Fruit fly (Drosophila melanogaster) whole organism, embryonic: ENCODE measurements around the gene CG7742.

Source experiments
- Abd-B ChIP-seq: fragments of 200-800 bp; sonication (Bioruptor generic); optimal IDR thresholded peaks from 2 replicates; lab custom pipeline; 2018; ENCODE audit warnings: missing biosample characterization, mild to moderate bottlenecking, missing genetic modification characterization, moderate library complexity
- Adf1 ChIP-seq: fragments of 200-800 bp; sonication (Bioruptor generic); IDR thresholded peaks from 2 replicates; pipeline ENCODE4 v1.3.6; 2022; ENCODE audit warnings: missing biosample characterization, missing genetic modification characterization
- Atf-2 ChIP-seq: fragments of 200-800 bp; sonication (Bioruptor generic); optimal IDR thresholded peaks from 2 replicates; lab custom pipeline; 2016; ENCODE audit warnings: missing biosample characterization, missing genetic modification characterization
- Atf3 ChIP-seq: fragments of 200-800 bp; sonication (Bioruptor generic); optimal IDR thresholded peaks from 3 replicates; lab custom pipeline; 2016; ENCODE audit warnings: missing biosample characterization, missing genetic modification characterization
- Bgb ChIP-seq: fragments of 200-800 bp; sonication (Bioruptor generic); IDR thresholded peaks from 2 replicates; pipeline ENCODE4 v1.3.6; 2022; ENCODE audit warnings: missing biosample characterization, missing genetic modification characterization; ENCODE audit not compliant: partially characterized antibody
- Bteb2 ChIP-seq: fragments of 200-800 bp; sonication (Bioruptor generic); optimal IDR thresholded peaks from 2 replicates; lab custom pipeline; 2016; ENCODE audit warnings: missing biosample characterization, missing genetic modification characterization
- CG10366 ChIP-seq: fragments of 200-800 bp; sonication (Bioruptor generic); IDR thresholded peaks from 2 replicates; pipeline ENCODE4 v1.3.6; 2022; ENCODE audit warnings: missing biosample characterization, missing genetic modification characterization
- CG10959 ChIP-seq: fragments of 200-800 bp; sonication (Bioruptor generic); IDR thresholded peaks from 2 replicates; pipeline ENCODE4 v1.3.6; 2022; ENCODE audit warnings: missing biosample characterization, missing genetic modification characterization
- CG11398 ChIP-seq: fragments of 200-800 bp; sonication (Bioruptor generic); optimal IDR thresholded peaks from 2 replicates; lab custom pipeline; 2016; ENCODE audit warnings: missing biosample characterization, missing genetic modification characterization
- CG11723 ChIP-seq: fragments of 200-800 bp; sonication (Bioruptor generic); optimal IDR thresholded peaks from 2 replicates; lab custom pipeline; 2017; ENCODE audit warnings: missing biosample characterization, mild to moderate bottlenecking, missing genetic modification characterization
- CG13894 ChIP-seq: fragments of 200-800 bp; sonication (Bioruptor generic); optimal IDR thresholded peaks from 3 replicates; lab custom pipeline; 2018; ENCODE audit warnings: missing biosample characterization, mild to moderate bottlenecking, missing genetic modification characterization, moderate library complexity
- CG1647 ChIP-seq: fragments of 200-800 bp; sonication (Bioruptor generic); optimal IDR thresholded peaks from 3 replicates; lab custom pipeline; 2016; ENCODE audit warnings: missing biosample characterization, missing genetic modification characterization
- CG16813 ChIP-seq: fragments of 200-800 bp; sonication (Bioruptor generic); IDR thresholded peaks from 3 replicates; pipeline ENCODE4 v1.3.6; 2022; ENCODE audit warnings: missing biosample characterization, missing genetic modification characterization; ENCODE audit not compliant: partially characterized antibody
- CG17328 ChIP-seq: fragments of 200-800 bp; sonication (Bioruptor generic); IDR thresholded peaks from 2 replicates; pipeline ENCODE4 v1.3.6; 2022; ENCODE audit warnings: missing biosample characterization, missing genetic modification characterization
- CG17912 ChIP-seq: fragments of 200-800 bp; sonication (Bioruptor generic); optimal IDR thresholded peaks from 2 replicates; lab custom pipeline; 2018; ENCODE audit warnings: missing biosample characterization, mild to moderate bottlenecking, missing genetic modification characterization
- CG30403 ChIP-seq: fragments of 200-800 bp; sonication (Bioruptor generic); optimal IDR thresholded peaks from 3 replicates; lab custom pipeline; 2016; ENCODE audit warnings: missing biosample characterization, missing genetic modification characterization
- CG32767 ChIP-seq: fragments of 200-800 bp; sonication (Bioruptor generic); IDR thresholded peaks from 2 replicates; pipeline ENCODE4 v1.3.6; 2022; ENCODE audit warnings: missing biosample characterization, missing genetic modification characterization
- CG32772 ChIP-seq: fragments of 200-800 bp; sonication (Bioruptor generic); IDR thresholded peaks from 2 replicates; pipeline ENCODE4 v1.3.6; 2022; ENCODE audit warnings: missing biosample characterization, missing genetic modification characterization
- CG43689 ChIP-seq: fragments of 200-800 bp; sonication (Bioruptor generic); IDR thresholded peaks from 2 replicates; pipeline ENCODE4 v1.3.6; 2022; ENCODE audit warnings: missing biosample characterization, missing genetic modification characterization
- CG4854 ChIP-seq: fragments of 200-800 bp; sonication (Bioruptor generic); optimal IDR thresholded peaks from 2 replicates; lab custom pipeline; 2016; ENCODE audit warnings: missing biosample characterization, missing genetic modification characterization, inconsistent platforms
- CG5953 ChIP-seq: fragments of 200-800 bp; sonication (Bioruptor generic); IDR thresholded peaks from 2 replicates; pipeline ENCODE4 v1.3.6; 2022; ENCODE audit warnings: missing biosample characterization, missing genetic modification characterization
- CG8089 ChIP-seq: fragments of 200-800 bp; sonication (Bioruptor generic); optimal IDR thresholded peaks from 3 replicates; lab custom pipeline; 2016; ENCODE audit warnings: missing biosample characterization, missing genetic modification characterization
- GATAe ChIP-seq: fragments of 200-800 bp; sonication (Bioruptor generic); conservative IDR thresholded peaks from 2 replicates; pipeline ENCODE4 v1.3.6; 2022; ENCODE audit warnings: missing biosample characterization, missing genetic modification characterization
- HmgD ChIP-seq: fragments of 200-800 bp; sonication (Bioruptor generic); optimal IDR thresholded peaks from 3 replicates; lab custom pipeline; 2016; ENCODE audit warnings: missing biosample characterization, missing genetic modification characterization
- Nf-YA ChIP-seq: fragments of 200-800 bp; sonication (Bioruptor generic); IDR thresholded peaks from 2 replicates; pipeline ENCODE4 v1.3.6; 2022; ENCODE audit warnings: missing biosample characterization, missing genetic modification characterization
- Nf-YC ChIP-seq: fragments of 200-800 bp; optimal IDR thresholded peaks from 3 replicates; lab custom pipeline; 2019; ENCODE audit warnings: missing biosample characterization, mild to moderate bottlenecking, missing genetic modification characterization, moderate library complexity
- NfI ChIP-seq: fragments of 200-800 bp; sonication (Bioruptor generic); optimal IDR thresholded peaks from 3 replicates; lab custom pipeline; 2018; ENCODE audit warnings: missing biosample characterization, mild to moderate bottlenecking, missing genetic modification characterization, moderate library complexity
- Opbp ChIP-seq: fragments of 200-800 bp; sonication (Bioruptor generic); IDR thresholded peaks from 3 replicates; pipeline ENCODE4 v1.3.6; 2022; ENCODE audit warnings: missing biosample characterization, missing genetic modification characterization; ENCODE audit not compliant: partially characterized antibody
- Ptx1 ChIP-seq: fragments of 200-800 bp; sonication (Bioruptor generic); IDR thresholded peaks from 2 replicates; pipeline ENCODE4 v1.3.6; 2022; ENCODE audit warnings: missing biosample characterization, missing genetic modification characterization
- Rfx ChIP-seq: fragments of 200-800 bp; sonication (Bioruptor generic); IDR thresholded peaks from 2 replicates; pipeline ENCODE4 v1.3.6; 2022; ENCODE audit warnings: missing biosample characterization, missing genetic modification characterization
- Scr ChIP-seq: fragments of 200-800 bp; sonication (Bioruptor generic); IDR thresholded peaks from 2 replicates; pipeline ENCODE4 v1.3.6; 2022; ENCODE audit warnings: missing biosample characterization, missing genetic modification characterization; ENCODE audit not compliant: partially characterized antibody
- Sox102F ChIP-seq: fragments of 200-800 bp; sonication (Bioruptor generic); optimal IDR thresholded peaks from 2 replicates; lab custom pipeline; 2018; ENCODE audit warnings: missing biosample characterization, mild to moderate bottlenecking, missing genetic modification characterization, moderate library complexity
- Ssrp ChIP-seq: fragments of 200-800 bp; sonication (Bioruptor generic); optimal IDR thresholded peaks from 2 replicates; lab custom pipeline; 2018; ENCODE audit warnings: missing biosample characterization, mild to moderate bottlenecking, missing genetic modification characterization, moderate library complexity
- al ChIP-seq: fragments of 200-800 bp; sonication (Bioruptor generic); IDR thresholded peaks from 2 replicates; pipeline ENCODE4 v1.3.6; 2022; ENCODE audit warnings: missing biosample characterization, missing genetic modification characterization
- aop ChIP-seq: fragments of 200-800 bp; sonication (Bioruptor generic); IDR thresholded peaks from 2 replicates; pipeline ENCODE4 v1.3.6; 2022; ENCODE audit warnings: missing biosample characterization, missing genetic modification characterization
- br ChIP-seq: fragments of >200 bp; optimal IDR thresholded peaks from 2 replicates; lab custom pipeline; 2017
- danr ChIP-seq: fragments of 200-800 bp; sonication (Bioruptor generic); IDR thresholded peaks from 2 replicates; pipeline ENCODE4 v1.3.6; 2022; ENCODE audit warnings: missing biosample characterization, missing genetic modification characterization
- dimm ChIP-seq: fragments of 200-800 bp; sonication (Bioruptor generic); IDR thresholded peaks from 2 replicates; pipeline ENCODE4 v1.3.6; 2022; ENCODE audit warnings: missing biosample characterization, missing genetic modification characterization
- ewg ChIP-seq: fragments of 200-800 bp; sonication (Bioruptor generic); optimal IDR thresholded peaks from 3 replicates; lab custom pipeline; 2017; ENCODE audit warnings: mild to moderate bottlenecking, missing biosample characterization, missing genetic modification reagents, missing genetic modification characterization
- jigr1 ChIP-seq: fragments of 200-800 bp; sonication (Bioruptor generic); IDR thresholded peaks from 3 replicates; pipeline ENCODE4 v1.3.6; 2022; ENCODE audit warnings: missing biosample characterization, missing genetic modification characterization
- kay ChIP-seq: fragments of 200-800 bp; sonication (Bioruptor generic); optimal IDR thresholded peaks from 2 replicates; lab custom pipeline; 2016; ENCODE audit warnings: missing biosample characterization, missing genetic modification characterization
- lov ChIP-seq, 2 experiments: fragments of 200-800 bp in 1 of 2; fragments of >200 bp in 1 of 2; sonication (Bioruptor generic) in 1 of 2; IDR thresholded peaks in 1 of 2; optimal IDR thresholded peaks in 1 of 2; 2 replicates in 1 of 2; 3 replicates in 1 of 2; pipeline versions ENCODE4 v1.3.6 to Lab custom; 2017 to 2022; ENCODE audit warnings: missing biosample characterization in 1 of 2, missing genetic modification characterization in 1 of 2
- maf-S ChIP-seq: fragments of 200-800 bp; sonication (Bioruptor generic); optimal IDR thresholded peaks from 2 replicates; lab custom pipeline; 2016; ENCODE audit warnings: missing biosample characterization, missing genetic modification characterization
- otp ChIP-seq: fragments of 200-800 bp; sonication (Bioruptor generic); IDR thresholded peaks from 3 replicates; pipeline ENCODE4, ENCODE4 v1.3.6; 2022; ENCODE audit warnings: missing biosample characterization, missing genetic modification characterization
- pan ChIP-seq, 4 experiments: fragments of >200 bp in 3 of 4; fragments of 200-800 bp in 1 of 4; sonication (Bioruptor generic) in 1 of 4; optimal IDR thresholded peaks in 3 of 4; IDR thresholded peaks in 1 of 4; 2 replicates each; pipeline versions ENCODE4 v1.3.6 to Lab custom; 2017 to 2022; ENCODE audit warnings: missing biosample characterization in 2 of 4, missing genetic modification characterization in 2 of 4, mixed read lengths in 1 of 4
- pita ChIP-seq: fragments of 200-800 bp; sonication (Bioruptor generic); optimal IDR thresholded peaks from 2 replicates; lab custom pipeline; 2017; ENCODE audit warnings: missing biosample characterization, mild to moderate bottlenecking, missing genetic modification characterization
- pros ChIP-seq: fragments of 200-800 bp; sonication (Bioruptor generic); optimal IDR thresholded peaks from 3 replicates; lab custom pipeline; 2019; ENCODE audit warnings: missing biosample characterization, mild to moderate bottlenecking, missing genetic modification characterization, moderate library complexity
- sc ChIP-seq, 3 experiments: fragments of >200 bp in 2 of 3; fragments of 200-800 bp in 1 of 3; sonication (Bioruptor generic) in 1 of 3; optimal IDR thresholded peaks; 2 replicates in 2 of 3; 3 replicates in 1 of 3; lab custom pipeline; 2017; ENCODE audit warnings: mild to moderate bottlenecking in 1 of 3, missing biosample characterization in 1 of 3, missing genetic modification characterization in 1 of 3, missing genetic modification reagents in 1 of 3
- sug ChIP-seq: fragments of 200-800 bp; optimal IDR thresholded peaks from 2 replicates; lab custom pipeline; 2019; ENCODE audit warnings: missing biosample characterization, mild to moderate bottlenecking, missing genetic modification characterization, moderate library complexity
- vnd ChIP-seq: fragments of 200-800 bp; sonication (Bioruptor generic); IDR thresholded peaks from 3 replicates; pipeline ENCODE4 v1.3.6; 2022; ENCODE audit warnings: missing biosample characterization, missing genetic modification characterization; ENCODE audit not compliant: partially characterized antibody
- zen2 ChIP-seq: fragments of 200-800 bp; sonication (Bioruptor generic); IDR thresholded peaks from 3 replicates; pipeline ENCODE4 v1.3.6; 2022; ENCODE audit warnings: missing biosample characterization, missing genetic modification characterization; ENCODE audit not compliant: partially characterized antibody

CG7742 gene

dm6 chr2L:5237175-5237753, 22.4 kb upstream of the CG7742 start (continued):
- TF ChIP-seq al (no peak), sc (optimal IDR thresholded peaks at IDR 0.05; lab: Kevin White, UChicago) (no peak), sc (GFP tag; optimal IDR thresholded peaks at IDR 0.05; lab: Kevin White, UChicago) (no peak), danr (no peak), Atf-2 (GFP tag; lab: Kevin White, UChicago) (no peak), CG5953 (GFP tag; lab: Robert Waterston, UW) (no peak), CG17328 (no peak), GATAe (no peak), Bteb2 (GFP tag; lab: Kevin White, UChicago) (no peak), CG17912 (GFP tag; lab: Kevin White, UChicago) (no peak), Bgb (GFP tag; lab: Robert Waterston, UW) (peak; percentile 43; the same call in 1 of the 2 replicates), lov (optimal IDR thresholded peaks at IDR 0.05; lab: Kevin White, UChicago) (no peak), lov (GFP tag; IDR thresholded peaks at IDR 0.05; lab: Robert Waterston, UW) (no peak), pros (GFP tag; lab: Kevin White, UChicago) (peak; percentile 94), CG43689 (GFP tag; lab: Robert Waterston, UW) (no peak), Ssrp (tag; lab: Kevin White, UChicago) (no peak), zen2 (peak; percentile 79), CG32767 (GFP tag; lab: Robert Waterston, UW) (no peak), Atf3 (GFP tag; lab: Kevin White, UChicago) (no peak), jigr1 (no peak), otp (GFP tag; lab: Robert Waterston, UW) (no peak), Abd-B (GFP tag; lab: Kevin White, UChicago) (no peak), CG11398 (no peak), kay (GFP tag; lab: Kevin White, UChicago) (no peak), aop (GFP tag; lab: Robert Waterston, UW) (no peak), br (lab: Kevin White, UChicago) (no peak), CG16813 (GFP tag; lab: Robert Waterston, UW) (no peak), pita (GFP tag; lab: Kevin White, UChicago) (no peak), Ptx1 (GFP tag; lab: Robert Waterston, UW) (no peak), CG13894 (tag; lab: Kevin White, UChicago) (no peak), Adf1 (GFP tag; lab: Robert Waterston, UW) (peak; percentile 63), Opbp (GFP tag; lab: Robert Waterston, UW) (0 out of 3 replicates have a peak, but pooled peaks have one; percentile 33), CG4854 (GFP tag; lab: Kevin White, UChicago) (no peak), CG30403 (GFP tag; lab: Kevin White, UChicago) (no peak), Nf-YA (GFP tag; lab: Robert Waterston, UW) (no peak)
- TF ChIP-seq, all 482 proteins: peak for 129

dm6 chr2L:5236346-5236809, 21.5 kb upstream of the CG7742 start:
- TF ChIP-seq sug (tag; lab: Kevin White, UChicago) (no peak), NfI (GFP tag; lab: Kevin White, UChicago) (no peak), HmgD (GFP tag; lab: Kevin White, UChicago) (no peak), CG11723 (no peak), ewg (GFP tag; lab: Kevin White, UChicago) (no peak), CG1647 (GFP tag; lab: Kevin White, UChicago) (no peak), CG8089 (GFP tag; lab: Kevin White, UChicago) (no peak), Sox102F (GFP tag; lab: Kevin White, UChicago) (no peak), Nf-YC (tag; lab: Kevin White, UChicago) (no peak), CG10366 (GFP tag; lab: Robert Waterston, UW) (no peak), maf-S (GFP tag; lab: Kevin White, UChicago) (no peak), CG10959 (no peak), dimm (no peak), CG32772 (GFP tag; lab: Robert Waterston, UW) (no peak), pan (optimal IDR thresholded peaks at IDR 0.05; lab: Kevin White, UChicago) (no peak), pan (GFP tag; optimal IDR thresholded peaks at IDR 0.05 in 1 of 2, IDR thresholded peaks at IDR 0.05 in 1 of 2) (no peak), Scr (no peak), Rfx (GFP tag; lab: Robert Waterston, UW) (no peak), vnd (no peak)
